Worm (Caenorhabditis elegans) whole organism, dauer: Measurements from ENCODE around the gene Y50D7A.10.

Experiments
- unc-62 ChIP-seq: sonication (generic microtip); optimal IDR thresholded peaks from 2 replicates; lab custom pipeline; 2017; ENCODE audit warnings: missing biosample characterization, missing genetic modification reagents, missing genetic modification characterization

Y50D7A.10 gene

ce11 chrIII:315160-315559 is at the start of gene Y50D7A.10:
TSS of gene Y50D7A.10 (plus strand) at chrIII:315460.
- TF ChIP-seq unc-62: no peak

DNA sequence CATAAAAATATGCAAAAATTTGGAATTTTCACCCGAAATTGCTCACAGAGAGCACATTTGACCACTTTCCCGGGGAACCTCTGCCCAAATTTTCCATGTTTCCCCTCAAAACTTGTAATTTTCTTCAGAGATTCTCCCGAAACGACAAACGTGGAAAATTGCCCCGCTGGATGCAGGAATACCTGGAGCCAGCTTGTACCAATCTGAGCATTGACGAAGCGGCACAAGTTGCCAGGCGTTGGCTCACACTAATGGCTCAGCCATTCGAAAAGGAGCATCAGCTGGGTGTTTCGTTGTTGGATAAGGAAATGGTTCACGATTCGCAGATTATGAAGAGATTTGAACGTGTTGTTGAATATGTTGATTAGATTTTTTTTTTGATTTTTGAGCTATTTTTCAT is 32.8 kb upstream of the Y50D7A.10 start:
- no peak for TF ChIP-seq unc-62

DNA sequence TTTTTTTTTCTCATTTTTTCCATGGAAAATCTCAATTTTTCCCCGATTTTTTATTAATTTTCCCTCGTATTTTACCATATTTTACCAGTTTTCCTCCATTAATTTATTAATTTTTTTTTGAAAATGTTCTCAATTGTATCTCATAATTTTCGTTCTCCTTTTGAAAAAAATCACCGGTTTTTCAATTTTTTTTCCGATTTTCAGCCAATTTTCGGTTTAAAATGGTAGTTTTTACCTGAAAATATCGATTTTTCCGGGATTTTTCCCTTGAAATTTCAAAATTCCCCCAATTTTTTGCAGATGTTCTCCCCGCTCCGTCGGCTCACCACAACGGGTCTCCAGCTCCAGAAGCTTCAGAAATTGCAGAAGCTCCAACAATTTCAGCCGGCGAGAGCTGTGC is 31.4 kb upstream of the Y50D7A.10 start, which contains the start of gene taco-1:
Gene taco-1, plus strand, starts transcription at position 301 of the 400 bp plus-strand sequence.
- no peak for TF ChIP-seq unc-62

DNA sequence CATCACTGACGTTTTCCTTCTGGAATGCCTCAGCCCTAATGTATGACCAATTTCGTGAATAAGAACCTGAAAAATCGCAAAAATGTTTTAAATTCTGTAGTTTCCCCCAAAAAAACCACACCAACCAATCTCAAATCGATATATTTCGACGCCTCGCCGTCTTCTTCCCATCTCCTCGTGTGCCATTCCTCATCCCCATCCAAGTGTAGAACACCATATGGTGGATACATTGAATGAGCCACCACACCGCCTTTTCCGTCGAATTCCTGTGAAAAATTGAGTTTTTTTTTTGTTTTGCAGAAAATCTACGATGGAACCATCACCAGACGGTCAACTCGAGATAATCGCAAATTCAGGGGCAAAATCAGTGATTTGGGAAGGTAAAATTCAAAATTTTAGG is 22.9 kb upstream of the Y50D7A.10 start, which contains the start of gene Y50D7A.1:
Gene Y50D7A.1, plus strand, starts transcription at position 301 of the 400 bp plus-strand sequence.
- no peak for TF ChIP-seq unc-62

DNA sequence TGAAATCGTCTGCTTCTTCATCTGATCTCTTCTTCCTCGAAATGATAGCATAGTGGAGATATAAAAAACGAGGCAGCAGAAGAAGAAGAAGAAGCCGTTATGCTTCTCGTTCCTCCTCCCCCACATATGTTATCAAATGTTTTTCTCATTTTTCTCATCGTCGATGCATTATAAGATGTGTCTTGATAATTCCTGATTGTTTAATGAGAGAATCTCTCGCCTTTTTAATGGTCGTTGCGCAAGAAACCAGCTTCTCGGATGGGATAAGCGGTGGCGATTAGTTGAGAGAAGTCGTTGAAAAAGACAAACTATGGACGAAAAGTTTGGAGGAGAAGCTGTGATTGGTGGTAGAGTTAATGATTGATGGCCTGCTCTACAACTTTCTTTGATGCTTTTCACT is 20.7 kb upstream of the Y50D7A.10 start, which contains the start of gene Y50D7A.13:
Gene Y50D7A.13, minus strand, starts transcription at position 101 of the 400 bp plus-strand sequence.
- TF ChIP-seq unc-62: no peak

ce11 chrIII:298456-298855 is 16.8 kb upstream of the Y50D7A.10 start, which contains the start of gene ads-1:
TSS of gene ads-1 (minus strand) at chrIII:298556.
- no peak for TF ChIP-seq unc-62

ce11 chrIII:299220-299619 is 16.0 kb upstream of the Y50D7A.10 start:
- no peak for TF ChIP-seq unc-62

DNA sequence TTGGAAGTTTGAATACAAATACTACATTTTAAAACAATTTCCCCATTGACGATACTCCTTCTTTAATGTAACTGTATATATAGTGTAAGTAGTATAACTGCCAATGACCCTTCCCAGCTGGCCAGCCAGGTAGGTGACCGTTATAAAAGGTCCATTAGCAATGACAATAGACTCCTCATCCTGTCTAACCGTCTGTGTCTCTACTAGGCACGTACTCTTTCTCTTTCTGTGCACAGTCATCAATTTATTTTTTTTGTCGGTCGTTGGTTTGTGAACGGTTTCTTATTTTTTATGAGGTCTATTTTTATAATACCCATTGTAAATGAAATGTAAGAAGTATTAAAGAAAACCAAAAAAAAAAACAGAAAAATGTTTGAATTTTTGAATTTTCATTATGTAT is 10.7 kb upstream of the Y50D7A.10 start:
- TF ChIP-seq unc-62: no peak

DNA sequence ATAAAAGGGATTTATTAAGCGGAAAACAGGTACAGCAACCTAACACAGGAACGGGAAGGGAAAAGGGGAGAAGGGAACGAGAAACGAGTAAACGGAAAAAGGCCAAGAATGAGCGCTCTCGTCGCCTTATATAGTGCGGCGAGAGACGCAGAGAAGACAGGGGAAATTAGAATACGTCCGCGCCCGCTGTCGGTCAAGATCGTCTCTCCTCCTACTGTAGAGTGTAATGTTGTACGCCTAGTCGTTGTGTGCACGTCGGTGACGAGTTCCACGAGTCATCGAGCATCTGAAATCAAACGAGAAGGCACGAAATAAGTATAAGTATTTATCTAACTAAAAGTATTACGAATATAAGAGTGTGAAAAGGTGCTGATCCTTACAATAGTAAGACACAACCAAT is 4.1 kb upstream of the Y50D7A.10 start:
- no peak for TF ChIP-seq unc-62

- TF ChIP-seq unc-62: no peak
These were observed 2.4 kb upstream of the Y50D7A.10 start for ce11 chrIII:312873-313272.

DNA sequence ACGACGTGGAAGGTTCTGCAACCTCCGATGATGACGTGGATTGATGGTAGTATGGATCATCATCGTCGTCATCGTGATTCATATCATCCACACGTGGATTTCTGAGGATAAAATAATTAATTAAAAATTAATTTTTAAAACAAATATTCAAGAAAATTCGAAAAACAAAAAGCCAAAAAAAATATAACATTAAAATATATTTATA is 27.8 kb downstream of the Y50D7A.10 start, which contains the start of gene Y50D7A.8:
Gene Y50D7A.8, minus strand, starts transcription at position 101 of the 205 bp plus-strand sequence.
- TF ChIP-seq unc-62: no peak

DNA sequence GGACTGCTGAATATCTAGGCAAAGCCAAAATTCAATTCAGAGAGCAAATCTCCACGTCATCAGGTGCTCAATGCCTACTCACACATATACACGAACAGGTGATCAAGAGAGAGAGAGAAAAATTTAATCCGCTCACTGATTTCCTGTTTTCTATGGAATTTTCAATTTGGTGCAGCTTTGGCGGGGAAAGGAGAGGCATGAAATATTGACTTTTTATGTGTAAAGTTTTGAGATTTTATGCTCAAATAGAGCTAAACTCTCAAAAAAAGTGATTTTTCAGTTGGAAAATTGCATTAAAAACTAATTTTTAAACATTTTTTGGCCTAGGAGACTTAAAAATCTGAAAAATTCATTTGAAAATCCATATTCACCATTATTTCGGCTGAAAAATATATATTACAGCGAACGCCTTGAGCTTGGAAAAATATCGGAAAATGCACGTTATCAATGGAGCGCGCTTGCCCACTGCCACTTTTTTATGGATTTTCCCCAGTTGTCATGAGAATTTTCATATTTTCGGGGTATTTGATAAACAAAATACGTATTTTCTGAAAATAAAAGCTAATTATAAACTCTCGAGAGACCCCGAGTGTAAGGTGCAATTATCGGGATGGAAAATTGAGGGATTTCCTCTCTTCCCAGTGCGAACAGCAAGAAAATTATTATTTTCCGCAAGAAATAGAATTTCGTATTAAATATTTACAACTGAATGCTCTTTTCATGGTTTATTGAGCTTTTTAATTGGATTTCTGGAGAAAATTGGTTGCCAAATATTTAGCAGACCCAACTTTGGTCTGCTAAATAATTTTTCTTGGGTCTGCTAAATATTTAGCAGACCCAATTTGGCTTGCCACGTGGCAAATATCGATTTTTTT is 28.3 kb downstream of the Y50D7A.10 start:
- no peak for TF ChIP-seq unc-62

- no peak for TF ChIP-seq unc-62
These were observed 29.1 kb downstream of the Y50D7A.10 start for ce11 chrIII:344322-344721.

- no peak for TF ChIP-seq unc-62
These were observed 30.2 kb downstream of the Y50D7A.10 start for ce11 chrIII:345503-345902.

DNA sequence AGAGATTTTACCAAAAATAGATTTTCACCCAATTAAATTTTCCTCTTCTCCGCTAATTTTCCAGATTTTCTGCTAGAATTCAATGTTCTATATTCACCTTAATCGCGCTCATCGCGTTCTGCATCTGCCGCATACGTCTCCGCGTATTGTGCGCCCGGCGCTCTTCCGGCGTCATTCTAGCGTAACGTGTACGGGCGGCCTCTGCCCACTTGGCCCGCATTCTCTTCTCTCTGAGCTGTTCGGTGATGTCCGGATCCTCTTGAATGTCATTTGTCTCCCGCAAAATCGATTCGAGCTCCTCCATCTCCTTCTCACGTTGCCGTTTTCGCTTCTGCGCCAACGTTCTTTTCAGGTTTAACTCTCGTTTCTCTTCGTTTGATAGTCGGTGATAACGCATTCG is 31.7 kb downstream of the Y50D7A.10 start:
- TF ChIP-seq unc-62: no peak

DNA sequence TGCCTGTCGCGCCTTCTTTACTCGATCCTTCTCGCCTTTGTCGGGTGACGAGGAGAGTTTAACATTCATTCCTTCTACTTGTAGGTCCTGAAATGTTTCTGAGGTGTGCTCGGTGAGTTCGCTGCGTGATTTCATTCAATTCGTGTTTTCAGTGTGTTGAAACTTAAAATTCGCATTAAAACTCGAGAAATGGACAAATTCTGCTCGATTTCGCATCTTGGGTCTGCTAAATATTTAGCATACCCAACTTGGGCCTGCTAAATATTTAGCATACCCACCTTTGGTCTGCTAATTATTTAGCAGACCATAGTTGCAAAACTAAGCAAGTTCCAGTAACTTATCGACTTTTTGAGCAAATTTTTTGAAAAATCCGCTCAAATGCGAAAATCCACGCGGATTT is 32.1 kb downstream of the Y50D7A.10 start:
- TF ChIP-seq unc-62: no peak

- no peak for TF ChIP-seq unc-62
These were observed 33.2 kb downstream of the Y50D7A.10 start for ce11 chrIII:348465-348864.

DNA sequence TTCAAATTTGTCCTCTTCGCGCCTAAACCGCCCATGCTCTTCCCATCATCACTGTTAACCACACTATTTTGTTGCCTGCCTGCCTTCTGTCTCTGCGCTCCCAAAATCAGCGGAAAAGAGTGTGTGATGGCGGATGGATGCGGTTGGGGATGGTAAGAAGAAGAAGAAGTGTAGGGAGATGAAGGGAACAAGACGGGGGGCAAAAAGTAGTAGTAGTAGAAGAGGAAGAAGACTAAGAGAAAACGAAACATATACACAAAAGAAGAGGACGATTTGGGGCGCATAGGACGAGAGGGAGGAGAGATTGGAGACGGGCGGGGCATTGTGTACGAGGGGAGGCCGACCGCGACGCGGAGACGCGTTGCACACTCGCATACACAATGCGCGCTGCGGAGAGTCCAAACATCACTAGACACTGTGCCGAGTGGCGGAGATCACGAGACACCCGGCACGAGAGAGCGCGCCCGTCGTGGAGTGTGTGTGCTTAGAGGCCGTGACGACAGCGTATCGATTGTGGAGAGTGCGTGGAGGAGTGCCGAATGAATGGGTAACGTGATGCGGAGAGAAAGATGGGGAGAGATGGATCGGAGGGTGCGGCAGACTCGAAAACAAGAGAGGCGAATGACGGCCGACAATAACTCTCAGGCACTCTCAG is 34.4 kb downstream of the Y50D7A.10 start:
- no peak for TF ChIP-seq unc-62
